Fruit fly (Drosophila melanogaster) whole organism, embryonic: ENCODE results near the gene CG32568.

Experiments used
- CG10654 ChIP-seq: fragments of 200-800 bp; sonication (Bioruptor generic); optimal IDR thresholded peaks from 2 replicates; lab custom pipeline; 2016; ENCODE audit warnings: missing biosample characterization, missing genetic modification characterization
- CG11093 ChIP-seq: fragments of 200-800 bp; sonication (Bioruptor generic); IDR thresholded peaks from 3 replicates; pipeline ENCODE4 v1.3.6; 2022; ENCODE audit warnings: missing biosample characterization, missing genetic modification characterization
- CG12236 ChIP-seq: fragments of 200-800 bp; sonication (Bioruptor generic); optimal IDR thresholded peaks from 2 replicates; lab custom pipeline; 2016; ENCODE audit warnings: missing biosample characterization, missing genetic modification characterization
- CG13424 ChIP-seq: fragments of 200-800 bp; sonication (Bioruptor generic); optimal IDR thresholded peaks from 2 replicates; lab custom pipeline; 2019; ENCODE audit warnings: missing biosample characterization, mild to moderate bottlenecking, missing genetic modification characterization, moderate library complexity
- CG14014 ChIP-seq: fragments of 200-800 bp; sonication (Bioruptor generic); IDR thresholded peaks from 2 replicates; pipeline ENCODE4 v1.3.6; 2022; ENCODE audit warnings: missing biosample characterization, missing genetic modification characterization
- CG14667 ChIP-seq: fragments of 200-800 bp; sonication (Bioruptor generic); IDR thresholded peaks from 2 replicates; pipeline ENCODE4 v1.3.6; 2022; ENCODE audit warnings: missing biosample characterization, missing genetic modification characterization
- CG2199 ChIP-seq: fragments of 200-800 bp; sonication (Bioruptor generic); IDR thresholded peaks from 3 replicates; pipeline ENCODE4 v1.3.6; 2022; ENCODE audit warnings: missing biosample characterization, missing genetic modification characterization
- CG30403 ChIP-seq: fragments of 200-800 bp; sonication (Bioruptor generic); optimal IDR thresholded peaks from 3 replicates; lab custom pipeline; 2016; ENCODE audit warnings: missing biosample characterization, missing genetic modification characterization
- CG31365 ChIP-seq: fragments of 200-800 bp; sonication (Bioruptor generic); optimal IDR thresholded peaks from 2 replicates; lab custom pipeline; 2018; ENCODE audit warnings: missing biosample characterization, mild to moderate bottlenecking, missing genetic modification characterization
- CG33213 ChIP-seq: fragments of 200-800 bp; sonication (Bioruptor generic); optimal IDR thresholded peaks from 3 replicates; lab custom pipeline; 2016; ENCODE audit warnings: missing biosample characterization, missing genetic modification characterization
- CG4404 ChIP-seq: fragments of 200-800 bp; sonication (Bioruptor generic); IDR thresholded peaks from 2 replicates; pipeline ENCODE4 v1.3.6; 2022; ENCODE audit warnings: missing biosample characterization, missing genetic modification characterization
- CG6175 ChIP-seq: fragments of 200-800 bp; sonication (Bioruptor generic); IDR thresholded peaks from 3 replicates; pipeline ENCODE4 v1.3.6; 2022; ENCODE audit warnings: missing biosample characterization, missing genetic modification characterization
- CG6654 ChIP-seq: fragments of 200-800 bp; sonication (Bioruptor generic); optimal IDR thresholded peaks from 2 replicates; lab custom pipeline; 2017; ENCODE audit warnings: missing biosample characterization, mild to moderate bottlenecking, missing genetic modification characterization
- CG6791 ChIP-seq: fragments of 200-800 bp; sonication (Bioruptor generic); IDR thresholded peaks from 3 replicates; pipeline ENCODE4 v1.3.6; 2022; ENCODE audit warnings: missing biosample characterization, missing genetic modification characterization; ENCODE audit not compliant: partially characterized antibody
- CG7839 ChIP-seq: fragments of 200-800 bp; sonication (Bioruptor generic); optimal IDR thresholded peaks from 3 replicates; lab custom pipeline; 2018; ENCODE audit warnings: missing biosample characterization, mild to moderate bottlenecking, missing genetic modification characterization, moderate library complexity
- CG7963 ChIP-seq: fragments of 200-800 bp; sonication (Bioruptor generic); IDR thresholded peaks from 3 replicates; pipeline ENCODE4 v1.3.6; 2022; ENCODE audit warnings: missing biosample characterization, missing genetic modification characterization; ENCODE audit not compliant: partially characterized antibody
- CG8281 ChIP-seq: fragments of 200-800 bp; sonication (Bioruptor generic); optimal IDR thresholded peaks from 2 replicates; lab custom pipeline; 2018; ENCODE audit warnings: missing biosample characterization, mild to moderate bottlenecking, missing genetic modification characterization, moderate library complexity
- Dref ChIP-seq: fragments of 200-800 bp; sonication (Bioruptor generic); IDR thresholded peaks from 2 replicates; pipeline ENCODE4 v1.3.6; 2022; ENCODE audit warnings: missing biosample characterization, missing genetic modification characterization
- Fer2 ChIP-seq: fragments of 200-800 bp; sonication (Bioruptor generic); optimal IDR thresholded peaks from 2 replicates; lab custom pipeline; 2018; ENCODE audit warnings: missing biosample characterization, mild to moderate bottlenecking, missing genetic modification characterization, moderate library complexity
- Hand ChIP-seq: fragments of 200-800 bp; sonication (Bioruptor generic); optimal IDR thresholded peaks from 2 replicates; lab custom pipeline; 2017; ENCODE audit warnings: mild to moderate bottlenecking, missing biosample characterization, missing genetic modification reagents, missing genetic modification characterization
- HmgZ ChIP-seq: fragments of 200-800 bp; sonication (Bioruptor generic); optimal IDR thresholded peaks from 2 replicates; lab custom pipeline; 2018; ENCODE audit warnings: missing biosample characterization, mild to moderate bottlenecking, missing genetic modification characterization
- Hr51 ChIP-seq, 2 experiments: fragments of 200-800 bp; sonication (Bioruptor generic); optimal IDR thresholded peaks; 2 replicates in 1 of 2; 3 replicates in 1 of 2; lab custom pipeline; 2016 to 2018; ENCODE audit warnings: missing biosample characterization in 2 of 2, missing genetic modification characterization in 2 of 2, mild to moderate bottlenecking in 1 of 2, moderate library complexity in 1 of 2
- MESR4 ChIP-seq: fragments of 200-800 bp; sonication (Bioruptor generic); optimal IDR thresholded peaks from 2 replicates; lab custom pipeline; 2018; ENCODE audit warnings: missing biosample characterization, mild to moderate bottlenecking, missing genetic modification characterization, moderate library complexity
- Med ChIP-seq: fragments of 200-800 bp; sonication (Bioruptor generic); peaks from one replicate; lab custom pipeline; 2016; ENCODE audit warnings: missing biosample characterization, missing genetic modification characterization, mild to moderate bottlenecking, inconsistent platforms, moderate library complexity
- Neu2 ChIP-seq: fragments of 200-800 bp; sonication (Bioruptor generic); optimal IDR thresholded peaks from 3 replicates; lab custom pipeline; 2016; ENCODE audit warnings: missing biosample characterization, missing genetic modification characterization, borderline replicate concordance
- PHDP ChIP-seq: fragments of 200-800 bp; sonication (Bioruptor generic); optimal IDR thresholded peaks from 3 replicates; lab custom pipeline; 2018; ENCODE audit warnings: missing biosample characterization, mild to moderate bottlenecking, missing genetic modification characterization, moderate library complexity
- ac ChIP-seq: fragments of 200-800 bp; sonication (Bioruptor generic); optimal IDR thresholded peaks from 3 replicates; lab custom pipeline; 2017; ENCODE audit warnings: missing biosample characterization, mild to moderate bottlenecking, missing genetic modification characterization
- al ChIP-seq: fragments of 200-800 bp; sonication (Bioruptor generic); IDR thresholded peaks from 2 replicates; pipeline ENCODE4 v1.3.6; 2022; ENCODE audit warnings: missing biosample characterization, missing genetic modification characterization
- chinmo ChIP-seq: fragments of 200-800 bp; sonication (Bioruptor generic); IDR thresholded peaks from 4 replicates; pipeline ENCODE4 v1.3.6; 2022; ENCODE audit warnings: missing biosample characterization, missing genetic modification characterization; ENCODE audit not compliant: partially characterized antibody
- fd3F ChIP-seq: fragments of 200-800 bp; sonication (Bioruptor generic); optimal IDR thresholded peaks from 2 replicates; lab custom pipeline; 2018; ENCODE audit warnings: missing biosample characterization, mild to moderate bottlenecking, missing genetic modification characterization, moderate library complexity
- grau ChIP-seq: fragments of 200-800 bp; optimal IDR thresholded peaks from 3 replicates; lab custom pipeline; 2019; ENCODE audit warnings: missing biosample characterization, mild to moderate bottlenecking, missing genetic modification characterization, moderate library complexity
- gt ChIP-seq: fragments of 200-800 bp; sonication (Bioruptor generic); IDR thresholded peaks from 2 replicates; pipeline ENCODE4 v1.3.6; 2022; ENCODE audit warnings: missing biosample characterization, missing genetic modification characterization
- lab ChIP-seq: fragments of 200-800 bp; sonication (Bioruptor generic); optimal IDR thresholded peaks from 3 replicates; lab custom pipeline; 2017; ENCODE audit warnings: missing biosample characterization, missing genetic modification characterization, mild to moderate bottlenecking, moderate library complexity, missing genetic modification reagents
- nmo ChIP-seq: fragments of 200-800 bp; sonication (Bioruptor generic); optimal IDR thresholded peaks from 2 replicates; lab custom pipeline; 2018; ENCODE audit warnings: missing biosample characterization, mild to moderate bottlenecking, missing genetic modification characterization, moderate library complexity
- org-1 ChIP-seq: fragments of 200-800 bp; sonication (Bioruptor generic); optimal IDR thresholded peaks from 2 replicates; lab custom pipeline; 2017; ENCODE audit warnings: missing biosample characterization, missing genetic modification characterization
- pzg ChIP-seq: fragments of 200-800 bp; sonication (Bioruptor generic); optimal IDR thresholded peaks from 3 replicates; lab custom pipeline; 2018; ENCODE audit warnings: missing biosample characterization, mild to moderate bottlenecking, missing genetic modification characterization, moderate library complexity
- row ChIP-seq: fragments of 200-800 bp; sonication (Bioruptor generic); IDR thresholded peaks from 3 replicates; pipeline ENCODE4 v1.3.6; 2022; ENCODE audit warnings: missing biosample characterization, missing genetic modification characterization
- slbo ChIP-seq: fragments of 200-800 bp; sonication (Bioruptor generic); IDR thresholded peaks from 2 replicates; pipeline ENCODE4 v1.3.6; 2022; ENCODE audit warnings: missing biosample characterization, missing genetic modification characterization

Gene CG32568

dm6 chrX:16696614-16697519 is 43.8 kb upstream of the CG32568 start (continued):
- TF ChIP-seq CG14667 (GFP tag; lab: Robert Waterston, UW): no peak
- TF ChIP-seq Neu2: no peak
- TF ChIP-seq al (GFP tag; lab: Robert Waterston, UW): no peak
- TF ChIP-seq Hr51 (GFP tag; optimal IDR thresholded peaks at IDR 0.05; lab: Kevin White, UChicago): peak in 1 of 2 experiments; percentile 32
- no peak for TF ChIP-seq pzg (GFP tag; lab: Kevin White, UChicago)
- TF ChIP-seq lab (GFP tag; lab: Kevin White, UChicago): peak; percentile 17
- TF ChIP-seq CG7839 (tag; lab: Kevin White, UChicago): peak; percentile 3
- TF ChIP-seq Med: peak; percentile 53
- TF ChIP-seq nmo: peak; percentile 21
- no peak for TF ChIP-seq CG2199 (GFP tag; lab: Robert Waterston, UW)
- 0 out of 4 replicates have a peak, but pooled peaks have one; percentile 51 for TF ChIP-seq chinmo (GFP tag; lab: Robert Waterston, UW)
- peak; percentile 4 for TF ChIP-seq Hand (GFP tag; lab: Kevin White, UChicago)
- TF ChIP-seq gt (GFP tag; lab: Robert Waterston, UW): no peak
- 0 out of 3 replicates have a peak, but pooled peaks have one; percentile 27 for TF ChIP-seq CG6791 (GFP tag; lab: Robert Waterston, UW)
- peak; percentile 8 for TF ChIP-seq org-1 (GFP tag; lab: Kevin White, UChicago)
- peak; percentile 13 for TF ChIP-seq grau
- 0 out of 3 replicates have a peak, but pooled peaks have one; percentile 13 for TF ChIP-seq row (GFP tag; lab: Robert Waterston, UW)
- TF ChIP-seq PHDP (tag; lab: Kevin White, UChicago): peak; percentile 15
- TF ChIP-seq CG30403 (GFP tag; lab: Kevin White, UChicago): peak; percentile 7
- TF ChIP-seq CG13424 (tag; lab: Kevin White, UChicago): peak; percentile 1
- no peak for TF ChIP-seq fd3F (GFP tag; lab: Kevin White, UChicago)
- no peak for TF ChIP-seq CG11093 (GFP tag; lab: Robert Waterston, UW)

- TF ChIP-seq Fer2 (tag; lab: Kevin White, UChicago) (no peak), CG8281 (tag; lab: Kevin White, UChicago) (peak; percentile 97)
These were observed 42.7 kb upstream of the CG32568 start for dm6 chrX:16697882-16698571.

- TF ChIP-seq CG14014: no peak
- no peak for TF ChIP-seq CG12236 (GFP tag; lab: Kevin White, UChicago)
- no peak for TF ChIP-seq MESR4 (GFP tag; lab: Kevin White, UChicago)
- no peak for TF ChIP-seq CG6654 (GFP tag; lab: Kevin White, UChicago)
- no peak for TF ChIP-seq HmgZ (tag; lab: Kevin White, UChicago)
- TF ChIP-seq CG31365 (tag; lab: Kevin White, UChicago): no peak
- no peak for TF ChIP-seq slbo (GFP tag; lab: Robert Waterston, UW)
- no peak for TF ChIP-seq CG10654
- no peak for TF ChIP-seq Dref
- TF ChIP-seq ac (GFP tag; lab: Kevin White, UChicago): no peak
- TF ChIP-seq CG7963: no peak
- TF ChIP-seq CG4404 (GFP tag; lab: Robert Waterston, UW): no peak
- TF ChIP-seq CG33213 (GFP tag; lab: Kevin White, UChicago): no peak
- no peak for TF ChIP-seq CG6175
These were observed 40.6 kb upstream of the CG32568 start, which contains the start of gene CG9676 for dm6 chrX:16700070-16700469. CG9676 (minus strand) TSS chrX:16700170.
